Worm (Caenorhabditis elegans): Measurements from ENCODE around the gene nhr-10.

Gene nhr-10

DNA sequence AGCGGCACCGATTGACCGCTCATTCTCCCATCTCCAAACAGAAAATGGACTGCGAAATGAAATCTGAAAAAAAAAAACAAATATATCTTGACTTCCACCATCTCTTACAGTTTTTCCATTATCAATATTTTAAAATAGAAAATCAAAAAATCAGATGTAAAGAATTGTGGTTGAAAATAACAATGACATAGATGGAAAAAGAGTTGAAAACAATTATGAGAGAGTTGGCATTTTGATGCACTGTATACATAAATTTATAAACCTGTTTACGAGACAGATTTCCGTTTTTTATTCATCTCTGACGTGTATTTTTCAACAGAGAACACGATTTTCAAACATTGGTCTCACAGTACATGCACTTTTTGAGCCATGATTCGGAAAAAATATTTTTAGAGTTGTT is 34.5 kb downstream of the nhr-10 start, which contains the start of gene ZK418.7:
ZK418.7 (minus strand) TSS at position 101 of the 400 bp plus-strand sequence.
- TF ChIP-seq nhr-20 (tag; optimal IDR thresholded peaks at IDR 0.05) (no peak), Y116A8C.19 (tag; optimal IDR thresholded peaks at IDR 0.05; ENCODE audit: borderline replicate concordance) (no peak), sup-37 (GFP tag; optimal IDR thresholded peaks at IDR 0.05) (no peak), tbx-2 (tag; optimal IDR thresholded peaks at IDR 0.05) (no peak), ceh-82 (tag; optimal IDR thresholded peaks at IDR 0.05) (no peak), lin-14 (GFP tag; optimal IDR thresholded peaks at IDR 0.05) (no peak), xbp-1 (tag; optimal IDR thresholded peaks at IDR 0.05) (no peak), sox-4 (tag; optimal IDR thresholded peaks at IDR 0.05) (no peak), lin-39 (tag; optimal IDR thresholded peaks at IDR 0.05) (no peak), nhr-28 (tag; optimal IDR thresholded peaks at IDR 0.05) (no peak), nhr-237 (tag; optimal IDR thresholded peaks at IDR 0.05) (no peak), nhr-11 (tag; optimal IDR thresholded peaks at IDR 0.05) (no peak), dpl-1 (GFP tag; optimal IDR thresholded peaks at IDR 0.05) (no peak)

- TF ChIP-seq unc-86 (tag; optimal IDR thresholded peaks at IDR 0.05) (no peak), fos-1 (tag; optimal IDR thresholded peaks at IDR 0.05) (no peak), dpl-1 (GFP tag; optimal IDR thresholded peaks at IDR 0.05) (no peak), skn-1 (tag; optimal IDR thresholded peaks at IDR 0.05) (no peak)
Observed at ce11 chrIII:7078737-7079136, 36.5 kb downstream of the nhr-10 start, which contains the start of gene ZK418.6. Gene ZK418.6 (minus strand): TSS chrIII:7078837.

DNA sequence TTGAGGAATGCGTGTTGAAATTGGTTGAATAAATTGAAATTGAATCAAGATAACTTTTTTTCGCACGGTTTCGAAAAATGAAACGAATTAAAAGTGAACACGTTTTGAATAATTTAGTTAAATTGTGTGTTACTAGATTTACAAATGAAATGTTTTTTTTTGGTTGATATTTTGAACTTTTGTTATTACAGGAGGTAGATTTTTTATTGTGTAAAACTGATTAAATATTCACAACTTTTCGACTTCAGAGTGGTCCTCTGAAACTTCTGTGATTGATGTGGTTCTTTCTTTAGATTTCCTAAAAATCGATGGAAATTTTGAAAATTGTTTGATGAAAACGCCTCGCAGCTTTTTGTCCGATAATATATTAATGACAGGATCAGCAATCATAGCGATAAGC is 38.9 kb downstream of the nhr-10 start, which contains the start of gene ZK418.13:
ZK418.13 (minus strand) TSS at position 101 of the 400 bp plus-strand sequence.
- TF ChIP-seq nhr-90 (tag; optimal IDR thresholded peaks at IDR 0.05; ENCODE audit: poor library complexity), result no peak
- no peak for TF ChIP-seq vab-15 (tag; optimal IDR thresholded peaks at IDR 0.05)
- TF ChIP-seq snpc-4 (tag; optimal IDR thresholded peaks at IDR 0.05), result no peak
- TF ChIP-seq egl-13 (tag; optimal IDR thresholded peaks at IDR 0.05), result no peak
- no peak for TF ChIP-seq sox-4 (tag; optimal IDR thresholded peaks at IDR 0.05)
- no peak for TF ChIP-seq nhr-28 (tag; optimal IDR thresholded peaks at IDR 0.05)
- TF ChIP-seq ztf-11 (tag; optimal IDR thresholded peaks at IDR 0.05), result no peak
- TF ChIP-seq egl-27 (tag; optimal IDR thresholded peaks at IDR 0.05), result no peak
- no peak for TF ChIP-seq ceh-88 (GFP tag; IDR thresholded peaks at IDR 0.05)
- no peak for TF ChIP-seq mef-2 (tag; optimal IDR thresholded peaks at IDR 0.05)
- TF ChIP-seq nhr-12 (tag; optimal IDR thresholded peaks at IDR 0.05), result no peak
- no peak for TF ChIP-seq sup-37 (GFP tag; optimal IDR thresholded peaks at IDR 0.05)
- no peak for TF ChIP-seq ceh-63 (GFP tag; optimal IDR thresholded peaks at IDR 0.05)
- no peak for TF ChIP-seq lin-39 (tag; optimal IDR thresholded peaks at IDR 0.05)

DNA sequence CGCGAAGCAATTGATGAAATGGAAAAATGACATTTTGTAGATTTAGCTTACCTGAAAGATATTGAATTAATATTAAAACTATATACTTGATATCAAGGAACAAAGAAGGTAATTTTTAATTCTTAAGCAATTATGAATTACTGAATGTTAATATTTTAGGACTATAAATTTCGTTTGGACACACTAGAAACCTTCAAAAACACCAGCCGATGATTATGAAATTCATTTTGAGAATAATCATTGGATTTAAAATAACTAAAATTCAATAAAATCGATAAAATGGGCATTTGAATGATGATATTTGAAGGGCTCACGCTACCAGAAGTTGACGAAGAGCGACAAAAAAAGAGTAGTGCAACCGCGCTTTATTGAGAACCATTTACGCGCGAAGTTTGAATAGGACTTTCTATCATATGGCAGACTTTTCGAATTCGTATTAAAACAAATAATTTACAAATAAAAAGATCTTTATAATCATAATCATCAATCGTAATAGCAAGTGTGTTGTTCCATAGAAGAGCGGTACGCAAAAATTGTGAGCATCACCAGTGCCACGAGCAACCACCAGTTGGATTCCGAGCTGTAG is 41.3 kb downstream of the nhr-10 start, which contains the start of gene ZK418.5:
ZK418.5 (minus strand) TSS at position 51 of the 586 bp plus-strand sequence.
- TF ChIP-seq pax-3 (tag; optimal IDR thresholded peaks at IDR 0.05) (no peak), fkh-10 (GFP tag; optimal IDR thresholded peaks at IDR 0.05) (no peak), nhr-20 (tag; optimal IDR thresholded peaks at IDR 0.05) (peak; percentile 48), fkh-4 (tag; optimal IDR thresholded peaks at IDR 0.05; ENCODE audit: borderline replicate concordance) (no peak), snpc-4 (tag; optimal IDR thresholded peaks at IDR 0.05) (peak; percentile 25), xbp-1 (tag; optimal IDR thresholded peaks at IDR 0.05) (peak; percentile 45), nhr-47 (tag; optimal IDR thresholded peaks at IDR 0.05) (peak; percentile 75), fos-1 (tag; optimal IDR thresholded peaks at IDR 0.05) (peak; percentile 30), mdl-1 (tag; optimal IDR thresholded peaks at IDR 0.05) (peak in 1 of 2 experiments; percentile 11), ama-1 (optimal IDR thresholded peaks at IDR 0.05) (no peak), pag-3 (tag; optimal IDR thresholded peaks at IDR 0.05; ENCODE audit: borderline replicate concordance, insufficient read depth) (no peak), elt-2 (tag; optimal IDR thresholded peaks at IDR 0.05) (no peak), mep-1 (tag; optimal IDR thresholded peaks at IDR 0.05) (peak; percentile 42), ceh-8 (GFP tag; optimal IDR thresholded peaks at IDR 0.05) (no peak), F16B12.6 (tag; optimal IDR thresholded peaks at IDR 0.05) (peak; percentile 66), lsy-2 (tag; optimal IDR thresholded peaks at IDR 0.05) (peak; percentile 73 to 82), unc-86 (tag; optimal IDR thresholded peaks at IDR 0.05) (peak; percentile 36), lin-15B (tag; optimal IDR thresholded peaks at IDR 0.05) (peak; percentile 27), efl-1 (optimal IDR thresholded peaks at IDR 0.05) (peak; percentile 97 to 99), efl-1 (GFP tag; optimal IDR thresholded peaks at IDR 0.05 in 1 of 2) (peak; percentile 97 to 100), vab-15 (tag; optimal IDR thresholded peaks at IDR 0.05) (no peak), aly-2 (tag; optimal IDR thresholded peaks at IDR 0.05) (peak; percentile 20), swsn-7 (tag; optimal IDR thresholded peaks at IDR 0.05) (peak; percentile 57), alr-1 (tag; optimal IDR thresholded peaks at IDR 0.05; ENCODE audit: borderline replicate concordance) (no peak), mab-9 (GFP tag; IDR thresholded peaks at IDR 0.05) (no peak), tbx-2 (tag; optimal IDR thresholded peaks at IDR 0.05) (peak; percentile 37), snu-23 (GFP tag; optimal IDR thresholded peaks at IDR 0.05) (peak; percentile 54)
